Fruit fly (Drosophila melanogaster) whole organism, embryonic: Measurements from ENCODE around the gene CG15696.

Experiments used
- Ada2b ChIP-seq: fragments of 200-800 bp; sonication (Bioruptor generic); IDR thresholded peaks from 2 replicates; pipeline ENCODE4 v1.3.6; 2022; ENCODE audit warnings: missing biosample characterization, missing genetic modification characterization
- CG1024 ChIP-seq: fragments of 200-800 bp; sonication (Bioruptor generic); IDR thresholded peaks from 2 replicates; pipeline ENCODE4 v1.3.6; 2022; ENCODE audit warnings: missing biosample characterization, missing genetic modification characterization
- CG11085 ChIP-seq: fragments of 200-800 bp; sonication (Bioruptor generic); IDR thresholded peaks from 2 replicates; pipeline ENCODE4 v1.3.6; 2022; ENCODE audit warnings: missing biosample characterization, missing genetic modification characterization
- CG14050 ChIP-seq: fragments of 200-800 bp; sonication (Bioruptor generic); IDR thresholded peaks from 3 replicates; pipeline ENCODE4 v1.3.6; 2022; ENCODE audit warnings: missing biosample characterization, missing genetic modification characterization
- CG14441 ChIP-seq: fragments of 200-800 bp; sonication (Bioruptor generic); IDR thresholded peaks from 2 replicates; pipeline ENCODE4 v1.3.6; 2022; ENCODE audit warnings: missing biosample characterization, missing genetic modification characterization
- CG17359 ChIP-seq: fragments of 200-800 bp; sonication (Bioruptor generic); optimal IDR thresholded peaks from 3 replicates; lab custom pipeline; 2018; ENCODE audit warnings: missing biosample characterization, mild to moderate bottlenecking, missing genetic modification characterization, moderate library complexity
- CG17612 ChIP-seq: fragments of 200-800 bp; sonication (Bioruptor generic); IDR thresholded peaks from 2 replicates; pipeline ENCODE4 v1.3.6; 2022; ENCODE audit warnings: missing biosample characterization, missing genetic modification characterization
- CG1792 ChIP-seq: fragments of 200-800 bp; sonication (Bioruptor generic); optimal IDR thresholded peaks from 2 replicates; lab custom pipeline; 2016; ENCODE audit warnings: missing biosample characterization, missing genetic modification characterization
- CG2678 ChIP-seq: fragments of 200-800 bp; sonication (Bioruptor generic); optimal IDR thresholded peaks from 3 replicates; lab custom pipeline; 2019; ENCODE audit warnings: missing biosample characterization, mild to moderate bottlenecking, missing genetic modification characterization, moderate library complexity
- CG4707 ChIP-seq: fragments of 200-800 bp; sonication (Bioruptor generic); optimal IDR thresholded peaks from 2 replicates; lab custom pipeline; 2018; ENCODE audit warnings: missing biosample characterization, mild to moderate bottlenecking, missing genetic modification characterization, moderate library complexity
- CG4854 ChIP-seq: fragments of 200-800 bp; sonication (Bioruptor generic); optimal IDR thresholded peaks from 2 replicates; lab custom pipeline; 2016; ENCODE audit warnings: missing biosample characterization, missing genetic modification characterization, inconsistent platforms
- CG7271 ChIP-seq: fragments of 200-800 bp; sonication (Bioruptor generic); optimal IDR thresholded peaks from 2 replicates; lab custom pipeline; 2018; ENCODE audit warnings: missing biosample characterization, mild to moderate bottlenecking, missing genetic modification characterization, moderate library complexity
- CG7839 ChIP-seq: fragments of 200-800 bp; sonication (Bioruptor generic); optimal IDR thresholded peaks from 3 replicates; lab custom pipeline; 2018; ENCODE audit warnings: missing biosample characterization, mild to moderate bottlenecking, missing genetic modification characterization, moderate library complexity
- CG8359 ChIP-seq: fragments of 200-800 bp; sonication (Bioruptor generic); optimal IDR thresholded peaks from 2 replicates; lab custom pipeline; 2017; ENCODE audit warnings: missing biosample characterization, mild to moderate bottlenecking, missing genetic modification characterization, borderline replicate concordance
- CG8765 ChIP-seq: fragments of 200-800 bp; sonication (Bioruptor generic); IDR thresholded peaks from 2 replicates; pipeline ENCODE4 v1.3.6; 2022; ENCODE audit warnings: missing biosample characterization, missing genetic modification characterization
- Chrac-16 ChIP-seq: fragments of 200-800 bp; sonication (Bioruptor generic); optimal IDR thresholded peaks from 3 replicates; lab custom pipeline; 2016; ENCODE audit warnings: missing biosample characterization, missing genetic modification characterization
- Fer1 ChIP-seq: fragments of 200-800 bp; sonication (Bioruptor generic); optimal IDR thresholded peaks from 2 replicates; lab custom pipeline; 2017; ENCODE audit warnings: missing biosample characterization, mild to moderate bottlenecking, missing genetic modification characterization
- Jarid2 ChIP-seq: fragments of 200-800 bp; sonication (Bioruptor generic); optimal IDR thresholded peaks from 3 replicates; lab custom pipeline; 2017; ENCODE audit warnings: mild to moderate bottlenecking, missing biosample characterization, missing genetic modification reagents, missing genetic modification characterization
- NK7.1 ChIP-seq: fragments of 200-800 bp; sonication (Bioruptor generic); optimal IDR thresholded peaks from 3 replicates; lab custom pipeline; 2016; ENCODE audit warnings: missing biosample characterization, missing genetic modification characterization
- Neu2 ChIP-seq: fragments of 200-800 bp; sonication (Bioruptor generic); optimal IDR thresholded peaks from 3 replicates; lab custom pipeline; 2016; ENCODE audit warnings: missing biosample characterization, missing genetic modification characterization, borderline replicate concordance
- Poxn ChIP-seq: fragments of 200-800 bp; sonication (Bioruptor generic); IDR thresholded peaks from 2 replicates; pipeline ENCODE4 v1.3.6; 2022; ENCODE audit warnings: missing biosample characterization, missing genetic modification characterization
- Rfx ChIP-seq: fragments of 200-800 bp; sonication (Bioruptor generic); IDR thresholded peaks from 2 replicates; pipeline ENCODE4 v1.3.6; 2022; ENCODE audit warnings: missing biosample characterization, missing genetic modification characterization
- bigmax ChIP-seq: fragments of 200-800 bp; sonication (Bioruptor generic); optimal IDR thresholded peaks from 2 replicates; lab custom pipeline; 2018; ENCODE audit warnings: missing biosample characterization, mild to moderate bottlenecking, missing genetic modification characterization
- bowl ChIP-seq: fragments of 200-800 bp; sonication (Bioruptor generic); IDR thresholded peaks from 2 replicates; pipeline ENCODE4 v1.3.6; 2022; ENCODE audit warnings: missing biosample characterization, missing genetic modification characterization
- corto ChIP-seq: fragments of 200-800 bp; sonication (Bioruptor generic); optimal IDR thresholded peaks from 2 replicates; lab custom pipeline; 2016; ENCODE audit warnings: missing biosample characterization, mild to moderate bottlenecking, missing genetic modification characterization, moderate library complexity
- gfzf ChIP-seq: fragments of 200-800 bp; sonication (Bioruptor generic); optimal IDR thresholded peaks from 2 replicates; lab custom pipeline; 2016; ENCODE audit warnings: missing biosample characterization, mild to moderate bottlenecking, missing genetic modification characterization, moderate library complexity
- knrl ChIP-seq: fragments of 200-800 bp; sonication (Bioruptor generic); IDR thresholded peaks from 3 replicates; pipeline ENCODE4 v1.3.6; 2022; ENCODE audit warnings: missing biosample characterization, missing genetic modification characterization; ENCODE audit not compliant: partially characterized antibody
- lov ChIP-seq, 2 experiments: fragments of 200-800 bp in 1 of 2; fragments of >200 bp in 1 of 2; sonication (Bioruptor generic) in 1 of 2; IDR thresholded peaks in 1 of 2; optimal IDR thresholded peaks in 1 of 2; 2 replicates in 1 of 2; 3 replicates in 1 of 2; pipeline versions ENCODE4 v1.3.6 to Lab custom; 2017 to 2022; ENCODE audit warnings: missing biosample characterization in 1 of 2, missing genetic modification characterization in 1 of 2
- seq ChIP-seq: fragments of 200-800 bp; sonication (Bioruptor generic); IDR thresholded peaks from 2 replicates; pipeline ENCODE4 v1.3.6; 2022; ENCODE audit warnings: missing biosample characterization, missing genetic modification characterization
- slp2 ChIP-seq: fragments of 200-800 bp; sonication (Bioruptor generic); optimal IDR thresholded peaks from 2 replicates; lab custom pipeline; 2016; ENCODE audit warnings: missing biosample characterization, missing genetic modification characterization
- sna ChIP-seq: fragments of 200-800 bp; sonication (Bioruptor generic); IDR thresholded peaks from 2 replicates; pipeline ENCODE4 v1.3.6; 2022; ENCODE audit warnings: missing biosample characterization, missing genetic modification characterization; ENCODE audit not compliant: partially characterized antibody
- ssp ChIP-seq: fragments of 200-800 bp; sonication (Bioruptor generic); IDR thresholded peaks from 2 replicates; pipeline ENCODE4 v1.3.6; 2022; ENCODE audit warnings: missing biosample characterization, missing genetic modification characterization
- sug ChIP-seq: fragments of 200-800 bp; optimal IDR thresholded peaks from 2 replicates; lab custom pipeline; 2019; ENCODE audit warnings: missing biosample characterization, mild to moderate bottlenecking, missing genetic modification characterization, moderate library complexity
- tap ChIP-seq: fragments of 200-800 bp; optimal IDR thresholded peaks from 3 replicates; lab custom pipeline; 2019; ENCODE audit warnings: missing biosample characterization, mild to moderate bottlenecking, missing genetic modification characterization, moderate library complexity
- unc-4 ChIP-seq: fragments of 200-800 bp; sonication (Bioruptor generic); IDR thresholded peaks from 2 replicates; pipeline ENCODE4 v1.3.6; 2022; ENCODE audit warnings: missing biosample characterization, missing genetic modification characterization; ENCODE audit not compliant: partially characterized antibody
- vfl ChIP-seq: fragments of 200-800 bp; sonication (Bioruptor generic); optimal IDR thresholded peaks from 2 replicates; lab custom pipeline; 2016; ENCODE audit warnings: missing biosample characterization, missing genetic modification characterization
- wdn ChIP-seq: fragments of 200-800 bp; sonication (Bioruptor generic); IDR thresholded peaks from 2 replicates; pipeline ENCODE4 v1.3.6; 2022; ENCODE audit warnings: missing biosample characterization, missing genetic modification characterization
- wek ChIP-seq: fragments of 200-800 bp; sonication (Bioruptor generic); optimal IDR thresholded peaks from 3 replicates; lab custom pipeline; 2018; ENCODE audit warnings: missing biosample characterization, mild to moderate bottlenecking, missing genetic modification characterization, moderate library complexity

Gene CG15696

DNA sequence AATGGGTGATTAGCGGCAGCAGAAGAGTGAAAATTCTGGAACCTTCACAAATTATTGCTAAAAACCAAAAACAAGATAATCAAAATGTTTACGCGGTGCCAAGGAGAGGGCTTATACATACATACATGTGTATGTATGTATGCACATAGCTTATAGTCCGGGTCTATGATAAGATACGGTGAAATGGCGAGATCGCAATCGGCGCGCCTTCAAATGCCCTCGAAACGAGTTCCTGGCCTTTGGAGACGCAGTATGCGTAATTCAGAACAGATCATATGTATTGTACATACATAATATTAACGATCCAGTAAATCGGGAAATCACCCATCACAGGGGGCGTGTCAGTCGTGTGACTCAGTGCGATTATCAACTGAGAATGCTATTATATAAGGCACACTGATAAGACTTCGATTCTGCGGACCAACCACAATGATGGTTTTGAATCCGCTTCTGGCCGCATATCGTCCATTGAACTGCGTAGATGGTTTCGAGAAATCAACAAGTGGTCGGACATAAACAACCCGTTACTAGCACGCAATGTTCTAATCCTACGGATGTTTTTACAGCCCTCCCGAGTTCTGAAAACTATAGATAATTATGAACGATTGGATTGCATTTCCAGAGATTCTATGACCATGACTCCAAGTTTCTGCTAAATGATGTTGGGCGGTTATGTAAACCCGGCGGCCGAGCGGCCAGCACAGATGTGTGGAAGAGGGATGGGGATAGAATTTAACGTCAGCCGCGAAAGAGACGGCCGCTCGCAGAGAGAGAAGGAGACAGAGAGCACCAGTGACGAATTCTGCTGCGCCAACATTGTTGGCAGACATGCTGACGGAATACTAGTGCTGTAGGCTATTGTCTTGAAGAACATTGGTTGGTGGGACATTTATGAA lies 18.1 kb upstream of the CG15696 start (continued):
- peak; percentile 91 for TF ChIP-seq sug
- TF ChIP-seq CG4707 (GFP tag; lab: Kevin White, UChicago): no peak
- TF ChIP-seq wdn: no peak
- no peak for TF ChIP-seq CG14050 (GFP tag; lab: Robert Waterston, UW)
- no peak for TF ChIP-seq CG17359 (tag; lab: Kevin White, UChicago)
- no peak for TF ChIP-seq vfl (GFP tag; lab: Kevin White, UChicago)
- no peak for TF ChIP-seq NK7.1
- TF ChIP-seq CG8765 (GFP tag; lab: Robert Waterston, UW): no peak
- TF ChIP-seq gfzf: no peak
- no peak for TF ChIP-seq CG17612 (GFP tag; lab: Robert Waterston, UW)
- TF ChIP-seq tap (tag; lab: Kevin White, UChicago): no peak
- no peak for TF ChIP-seq unc-4
- TF ChIP-seq Jarid2 (GFP tag; lab: Kevin White, UChicago): no peak
- TF ChIP-seq CG14441 (GFP tag; lab: Robert Waterston, UW): 0 out of 2 replicates have a peak, but pooled peaks have one; percentile 36
- peak; percentile 47 for TF ChIP-seq bigmax
- TF ChIP-seq seq (GFP tag; lab: Robert Waterston, UW): no peak
- TF ChIP-seq CG1024 (GFP tag; lab: Robert Waterston, UW): no peak
- TF ChIP-seq Poxn: no peak
- no peak for TF ChIP-seq CG7271 (tag; lab: Kevin White, UChicago)
- TF ChIP-seq Rfx (GFP tag; lab: Robert Waterston, UW): peak; percentile 58
- TF ChIP-seq slp2 (GFP tag; lab: Kevin White, UChicago): no peak
- no peak for TF ChIP-seq CG4854 (GFP tag; lab: Kevin White, UChicago)
- no peak for TF ChIP-seq Chrac-16 (GFP tag; lab: Kevin White, UChicago)
- TF ChIP-seq CG7839 (tag; lab: Kevin White, UChicago): no peak
- TF ChIP-seq CG1792 (GFP tag; lab: Kevin White, UChicago): no peak
- TF ChIP-seq Neu2 (GFP tag; lab: Kevin White, UChicago): no peak
- no peak for TF ChIP-seq Ada2b
- peak; percentile 6 for TF ChIP-seq Fer1 (GFP tag; lab: Kevin White, UChicago)
- TF ChIP-seq sna: no peak
- TF ChIP-seq bowl: no peak
- no peak for TF ChIP-seq knrl (GFP tag; lab: Robert Waterston, UW)
- no peak for TF ChIP-seq CG11085 (GFP tag; lab: Robert Waterston, UW)
- TF ChIP-seq CG8359 (GFP tag; lab: Kevin White, UChicago): no peak
- TF ChIP-seq CG2678 (tag; lab: Kevin White, UChicago): no peak
- TF ChIP-seq corto (GFP tag; lab: Kevin White, UChicago): no peak
- TF ChIP-seq lov (optimal IDR thresholded peaks at IDR 0.05; lab: Kevin White, UChicago): no peak
- 0 out of 3 replicates have a peak, but pooled peaks have one; percentile 35 for TF ChIP-seq lov (GFP tag; IDR thresholded peaks at IDR 0.05; lab: Robert Waterston, UW)
- TF ChIP-seq wek (GFP tag; lab: Kevin White, UChicago): no peak
- no peak for TF ChIP-seq ssp (GFP tag; lab: Robert Waterston, UW)
